Worm (Caenorhabditis elegans): Measurements from ENCODE around the gene srd-11.

The srd-11 gene

ce11 chrV:13657291-13657690 lies 37.6 kb upstream of the srd-11 start:
- TF ChIP-seq ces-1 (GFP tag; optimal IDR thresholded peaks at IDR 0.05) (no peak), tbx-8 (GFP tag; optimal IDR thresholded peaks at IDR 0.05) (no peak), unc-62 (GFP tag; optimal IDR thresholded peaks at IDR 0.05) (no peak), lin-32 (GFP tag; optimal IDR thresholded peaks at IDR 0.05) (no peak)

- TF ChIP-seq flh-1 (GFP tag; optimal IDR thresholded peaks at IDR 0.05) (no peak), unc-62 (GFP tag; optimal IDR thresholded peaks at IDR 0.05) (peak; percentile 84), ham-2 (GFP tag; optimal IDR thresholded peaks at IDR 0.05) (peak; percentile 76)
These were observed 36.9 kb upstream of the srd-11 start for ce11 chrV:13656346-13657254.

ce11 chrV:13655202-13655764 lies 35.6 kb upstream of the srd-11 start:
- TF ChIP-seq mep-1 (tag; optimal IDR thresholded peaks at IDR 0.05) (peak; percentile 69), hlh-1 (tag; optimal IDR thresholded peaks at IDR 0.05) (no peak), ztf-11 (tag; optimal IDR thresholded peaks at IDR 0.05) (no peak), elt-3 (tag; optimal IDR thresholded peaks at IDR 0.05) (no peak), sem-2 (GFP tag; optimal IDR thresholded peaks at IDR 0.05) (no peak), bed-3 (GFP tag; optimal IDR thresholded peaks at IDR 0.05) (no peak), cnd-1 (tag; optimal IDR thresholded peaks at IDR 0.05) (no peak), mls-2 (tag; optimal IDR thresholded peaks at IDR 0.05) (peak; percentile 42), ceh-43 (GFP tag; optimal IDR thresholded peaks at IDR 0.05) (peak; percentile 28), ceh-83 (GFP tag; optimal IDR thresholded peaks at IDR 0.05) (no peak), M03D4.4 (tag; optimal IDR thresholded peaks at IDR 0.05) (peak; percentile 40), nhr-12 (tag; optimal IDR thresholded peaks at IDR 0.05) (no peak), nhr-237 (tag; optimal IDR thresholded peaks at IDR 0.05) (no peak), blmp-1 (tag; optimal IDR thresholded peaks at IDR 0.05) (no peak), unc-39 (tag; optimal IDR thresholded peaks at IDR 0.05) (no peak), unc-62 (GFP tag; optimal IDR thresholded peaks at IDR 0.05) (peak; percentile 73), nhr-28 (tag; optimal IDR thresholded peaks at IDR 0.05) (no peak), tbx-8 (GFP tag; optimal IDR thresholded peaks at IDR 0.05) (no peak), ham-2 (GFP tag; optimal IDR thresholded peaks at IDR 0.05) (no peak), flh-1 (GFP tag; optimal IDR thresholded peaks at IDR 0.05) (no peak), nhr-76 (tag; optimal IDR thresholded peaks at IDR 0.05) (no peak), snpc-4 (tag; optimal IDR thresholded peaks at IDR 0.05) (no peak), unc-120 (tag; optimal IDR thresholded peaks at IDR 0.05; ENCODE audit: poor library complexity, severe bottlenecking) (peak; percentile 42), nhr-2 (tag; optimal IDR thresholded peaks at IDR 0.05) (no peak), pha-4 (tag; optimal IDR thresholded peaks at IDR 0.05) (no peak), ces-1 (GFP tag; optimal IDR thresholded peaks at IDR 0.05) (peak; percentile 82), lsy-2 (tag; optimal IDR thresholded peaks at IDR 0.05) (peak; percentile 33), lin-32 (GFP tag; optimal IDR thresholded peaks at IDR 0.05) (no peak), mab-5 (tag; optimal IDR thresholded peaks at IDR 0.05) (no peak)

DNA sequence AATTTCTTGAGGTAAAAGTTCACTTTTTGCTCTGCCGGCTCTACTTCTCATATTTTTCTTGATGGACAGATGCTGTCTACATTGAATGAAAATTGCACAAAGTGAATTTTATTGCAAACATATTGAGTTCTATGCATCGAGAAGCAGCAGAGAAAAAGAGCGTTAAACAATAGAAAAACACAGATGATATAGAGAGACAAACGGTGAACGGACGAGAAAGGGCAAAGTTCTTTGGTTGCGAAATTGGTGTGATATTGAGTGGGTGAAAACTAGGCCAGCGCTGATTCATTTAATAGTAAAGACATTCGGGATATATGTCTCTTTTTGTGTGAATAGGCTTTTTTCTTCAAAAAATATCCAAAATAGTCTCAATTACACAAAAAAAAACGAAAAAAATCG lies 34.7 kb upstream of the srd-11 start:
- TF ChIP-seq sptf-1 (tag; optimal IDR thresholded peaks at IDR 0.05) = no peak
- TF ChIP-seq tbx-8 (GFP tag; optimal IDR thresholded peaks at IDR 0.05) = no peak
- no peak for TF ChIP-seq unc-39 (tag; optimal IDR thresholded peaks at IDR 0.05)
- no peak for TF ChIP-seq ces-1 (GFP tag; optimal IDR thresholded peaks at IDR 0.05)
- TF ChIP-seq drap-1 (GFP tag; optimal IDR thresholded peaks at IDR 0.05) = no peak
- no peak for TF ChIP-seq ceh-39 (tag; optimal IDR thresholded peaks at IDR 0.05)
- TF ChIP-seq cnd-1 (tag; optimal IDR thresholded peaks at IDR 0.05) = no peak
- no peak for TF ChIP-seq ham-2 (GFP tag; optimal IDR thresholded peaks at IDR 0.05)
- TF ChIP-seq nhr-28 (tag; optimal IDR thresholded peaks at IDR 0.05) = no peak
- TF ChIP-seq blmp-1 (tag; optimal IDR thresholded peaks at IDR 0.05) = no peak
- TF ChIP-seq mep-1 (tag; optimal IDR thresholded peaks at IDR 0.05) = no peak
- no peak for TF ChIP-seq nhr-76 (tag; optimal IDR thresholded peaks at IDR 0.05)
- TF ChIP-seq nhr-2 (tag; optimal IDR thresholded peaks at IDR 0.05) = no peak
- no peak for TF ChIP-seq lsy-2 (tag; optimal IDR thresholded peaks at IDR 0.05)
- TF ChIP-seq pha-4 (tag; optimal IDR thresholded peaks at IDR 0.05) = no peak
- no peak for TF ChIP-seq sem-2 (GFP tag; optimal IDR thresholded peaks at IDR 0.05)
- TF ChIP-seq elt-3 (tag; optimal IDR thresholded peaks at IDR 0.05) = no peak
- TF ChIP-seq unc-62 (GFP tag; optimal IDR thresholded peaks at IDR 0.05) = no peak
